Fruit fly (Drosophila melanogaster) whole organism, wandering third instar larva: Measurements from ENCODE around the gene CG12783.

Experiments used
- CG32264 ChIP-seq: fragments of 200-800 bp; sonication (Bioruptor generic); optimal IDR thresholded peaks from 2 replicates; lab custom pipeline; 2016; ENCODE audit warnings: missing biosample characterization, missing genetic modification characterization
- HLH106 ChIP-seq: fragments of 200-800 bp; optimal IDR thresholded peaks from 3 replicates; lab custom pipeline; 2019; ENCODE audit warnings: missing biosample characterization, mild to moderate bottlenecking, missing genetic modification characterization, moderate library complexity
- Hr83 ChIP-seq: fragments of 200-300 bp; sonication (Bioruptor generic); optimal IDR thresholded peaks from 2 replicates; lab custom pipeline; 2016; ENCODE audit warnings: missing biosample characterization, mild to moderate bottlenecking, missing genetic modification characterization, moderate library complexity; ENCODE audit not compliant: poor library complexity, severe bottlenecking
- OdsH ChIP-seq: fragments of 200-800 bp; sonication (Bioruptor generic); optimal IDR thresholded peaks from 2 replicates; lab custom pipeline; 2016; ENCODE audit warnings: missing biosample characterization, mild to moderate bottlenecking, missing genetic modification characterization
- dmrt93B ChIP-seq: fragments of 200-800 bp; sonication (Bioruptor generic); optimal IDR thresholded peaks from 2 replicates; lab custom pipeline; 2018; ENCODE audit warnings: missing biosample characterization, mild to moderate bottlenecking, missing genetic modification characterization
- h ChIP-seq: fragments of 200-800 bp; sonication (Bioruptor generic); optimal IDR thresholded peaks from 3 replicates; lab custom pipeline; 2016; ENCODE audit warnings: missing biosample characterization, mild to moderate bottlenecking, missing genetic modification characterization
- tai ChIP-seq: sonication (Bioruptor generic); optimal IDR thresholded peaks from 2 replicates; lab custom pipeline; 2016; ENCODE audit warnings: missing biosample characterization, missing genetic modification characterization
- usp ChIP-seq: fragments of >200 bp; optimal IDR thresholded peaks from 2 replicates; lab custom pipeline; 2017; ENCODE audit warnings: missing biosample characterization, missing genetic modification characterization

DNA sequence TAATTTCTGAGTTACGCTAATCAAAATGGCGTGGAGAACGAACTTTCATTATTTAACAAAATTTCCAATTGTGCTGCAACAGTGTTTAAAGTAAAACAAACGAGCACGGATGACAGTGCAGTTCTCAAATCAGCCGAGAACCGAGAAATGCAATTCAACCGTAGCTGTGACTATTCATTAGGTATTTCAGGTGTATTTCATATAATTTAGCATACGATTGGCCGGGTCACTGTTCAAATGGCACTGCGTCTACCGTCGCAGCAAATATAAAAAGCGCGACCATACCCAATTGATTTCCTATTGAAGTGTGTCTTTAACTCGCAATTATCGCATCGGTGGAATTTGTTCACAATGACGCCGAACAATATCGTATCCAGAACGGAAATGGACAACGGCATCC is 7.3 kb upstream of the CG12783 start, which contains the start of gene CG14893:
- TF ChIP-seq h (no peak), dmrt93B (GFP tag; lab: Kevin White, UChicago) (no peak), usp (no peak), Hr83 (GFP tag; lab: Kevin White, UChicago) (no peak), OdsH (no peak), tai (GFP tag; lab: Kevin White, UChicago) (no peak), CG32264 (GFP tag; lab: Kevin White, UChicago) (no peak), HLH106 (tag; lab: Kevin White, UChicago) (no peak)
